Fruit fly (Drosophila melanogaster): ENCODE data around the gene msl-2.
A peak's percentile ranks its signal among the peaks of the same experiment; 100 is the strongest.

The msl-2 gene

dm6 chr2L:3482712-3483111, 16.8 kb upstream of the msl-2 start:
- TF ChIP-seq cnc (optimal IDR thresholded peaks at IDR 0.05) (no peak), CG7045 (GFP tag; optimal IDR thresholded peaks at IDR 0.05) (peak; percentile 40)

dm6 chr2L:3482037-3482436, 16.1 kb upstream of the msl-2 start:
- TF ChIP-seq CG12768 (GFP tag; optimal IDR thresholded peaks at IDR 0.05) (no peak), cic (GFP tag; optimal IDR thresholded peaks at IDR 0.05) (no peak), CG5204 (GFP tag; optimal IDR thresholded peaks at IDR 0.05) (no peak), CG33017 (tag; optimal IDR thresholded peaks at IDR 0.05) (no peak), CG7101 (tag; optimal IDR thresholded peaks at IDR 0.05) (no peak), Clk (GFP tag; optimal IDR thresholded peaks at IDR 0.05) (no peak)

DNA sequence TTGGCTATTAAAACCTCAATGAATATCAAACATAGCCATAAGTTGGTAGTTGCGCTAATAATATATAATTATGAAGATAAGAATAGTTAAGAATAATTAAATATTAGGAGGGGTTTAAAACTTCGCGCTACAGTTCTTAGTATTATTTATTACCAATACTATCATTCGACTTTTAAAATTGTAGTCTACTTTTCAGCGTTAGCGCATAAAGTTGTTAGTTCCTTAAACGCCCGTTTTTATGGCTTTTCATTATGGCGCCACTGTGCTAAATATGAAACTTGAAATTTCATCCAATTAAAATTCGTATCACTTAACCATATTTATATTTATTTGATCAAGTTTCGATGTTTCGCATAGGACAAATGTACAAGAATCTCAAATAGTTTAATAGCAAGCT, 14.5 kb upstream of the msl-2 start:
- peak; percentile 38 for TF ChIP-seq tj (GFP tag; optimal IDR thresholded peaks at IDR 0.05)
- TF ChIP-seq pad (GFP tag; optimal IDR thresholded peaks at IDR 0.05): no peak
- no peak for TF ChIP-seq CG1620 (GFP tag; optimal IDR thresholded peaks at IDR 0.05)
- no peak for TF ChIP-seq cnc (optimal IDR thresholded peaks at IDR 0.05)
- peak; percentile 10 for TF ChIP-seq CG12768 (GFP tag; optimal IDR thresholded peaks at IDR 0.05)
- TF ChIP-seq cic (GFP tag; optimal IDR thresholded peaks at IDR 0.05): no peak
- TF ChIP-seq kay (GFP tag; ENCODE audit: borderline replicate concordance): peak; percentile 31
- TF ChIP-seq Mnt (GFP tag; optimal IDR thresholded peaks at IDR 0.05): no peak
- TF ChIP-seq toe (GFP tag; optimal IDR thresholded peaks at IDR 0.05): no peak

DNA sequence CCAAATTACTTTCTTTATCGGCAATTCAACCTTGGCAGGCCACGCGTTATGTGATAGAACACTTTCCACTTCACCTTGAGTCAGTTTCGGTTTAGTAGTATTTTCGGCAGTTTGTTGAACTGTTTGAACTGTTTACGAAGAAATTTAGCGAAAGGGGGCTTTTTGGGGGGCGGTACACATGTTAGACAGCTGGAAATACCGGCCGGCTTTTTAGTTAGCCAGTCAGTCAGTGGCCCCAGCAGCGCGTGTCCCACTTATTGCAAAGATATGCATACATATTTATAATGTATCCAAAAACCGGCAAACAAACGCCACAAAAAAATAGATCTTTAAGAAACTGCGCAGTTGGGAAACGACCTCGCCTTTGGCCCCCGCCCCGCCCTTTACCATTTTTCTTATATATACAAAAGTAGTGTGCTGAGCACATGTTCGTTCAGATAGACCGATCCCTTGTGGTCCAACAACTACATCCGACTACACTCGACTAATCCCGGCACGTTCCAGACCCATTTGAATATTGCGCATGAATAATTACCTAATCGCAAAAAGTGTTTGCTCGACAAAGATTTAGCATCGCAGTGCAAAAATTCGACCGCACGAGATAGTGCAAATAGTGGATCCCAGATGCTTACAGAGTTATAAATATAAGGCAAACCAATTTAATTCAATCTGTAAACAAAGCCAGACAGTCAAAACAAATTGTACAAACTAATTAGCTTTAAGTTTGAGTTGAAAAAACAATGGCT, 14.0 kb upstream of the msl-2 start:
- peak; percentile 8 for TF ChIP-seq Clk (GFP tag; optimal IDR thresholded peaks at IDR 0.05)
- TF ChIP-seq tj (GFP tag; optimal IDR thresholded peaks at IDR 0.05): peak; percentile 94
- no peak for TF ChIP-seq CG12768 (GFP tag; optimal IDR thresholded peaks at IDR 0.05)
- TF ChIP-seq Mnt (GFP tag; optimal IDR thresholded peaks at IDR 0.05): peak; percentile 82

dm6 chr2L:3478034-3478880, 12.3 kb upstream of the msl-2 start, which contains the start of gene Thor:
Gene Thor, plus strand, starts transcription at chr2L:3478434.
- TF ChIP-seq CG33017 (tag; optimal IDR thresholded peaks at IDR 0.05) (peak; percentile 84), Crg-1 (GFP tag; optimal IDR thresholded peaks at IDR 0.05) (peak; percentile 83), Hr96 (GFP tag; optimal IDR thresholded peaks at IDR 0.05) (peak; percentile 82), bab1 (GFP tag; optimal IDR thresholded peaks at IDR 0.05) (peak; percentile 73), cnc (optimal IDR thresholded peaks at IDR 0.05) (peak in 1 of 2 experiments; percentile 55), CG7045 (GFP tag; optimal IDR thresholded peaks at IDR 0.05) (peak; percentile 81), Mnt (GFP tag; optimal IDR thresholded peaks at IDR 0.05) (peak; percentile 87), CG11617 (GFP tag; optimal IDR thresholded peaks at IDR 0.05) (peak; percentile 75), tj (GFP tag; optimal IDR thresholded peaks at IDR 0.05) (peak; percentile 83), kay (GFP tag; ENCODE audit: borderline replicate concordance) (peak; percentile 99), CG5204 (GFP tag; optimal IDR thresholded peaks at IDR 0.05) (peak; percentile 59), CG7101 (tag; optimal IDR thresholded peaks at IDR 0.05) (peak; percentile 68), CG1620 (GFP tag; optimal IDR thresholded peaks at IDR 0.05) (peak; percentile 65), CG12768 (GFP tag; optimal IDR thresholded peaks at IDR 0.05) (peak; percentile 87), toe (GFP tag; optimal IDR thresholded peaks at IDR 0.05) (peak; percentile 57), pad (GFP tag; optimal IDR thresholded peaks at IDR 0.05) (peak; percentile 87), CG14711 (tag; optimal IDR thresholded peaks at IDR 0.05) (peak; percentile 37), Clk (GFP tag; optimal IDR thresholded peaks at IDR 0.05) (peak; percentile 79), cic (GFP tag; optimal IDR thresholded peaks at IDR 0.05) (peak; percentile 96), ovo (GFP tag; optimal IDR thresholded peaks at IDR 0.05) (peak; percentile 82)

- TF ChIP-seq Crg-1 (GFP tag; optimal IDR thresholded peaks at IDR 0.05): no peak
- TF ChIP-seq Hr96 (GFP tag; optimal IDR thresholded peaks at IDR 0.05): peak; percentile 28
- no peak for TF ChIP-seq toe (GFP tag; optimal IDR thresholded peaks at IDR 0.05)
- TF ChIP-seq CG5204 (GFP tag; optimal IDR thresholded peaks at IDR 0.05): peak; percentile 66
- TF ChIP-seq cnc (optimal IDR thresholded peaks at IDR 0.05): peak in 1 of 2 experiments; percentile 8
- TF ChIP-seq cic (GFP tag; optimal IDR thresholded peaks at IDR 0.05): no peak
- no peak for TF ChIP-seq Mnt (GFP tag; optimal IDR thresholded peaks at IDR 0.05)
- TF ChIP-seq bab1 (GFP tag; optimal IDR thresholded peaks at IDR 0.05): peak; percentile 7
- TF ChIP-seq CG33017 (tag; optimal IDR thresholded peaks at IDR 0.05): no peak
- TF ChIP-seq CG1620 (GFP tag; optimal IDR thresholded peaks at IDR 0.05): no peak
- TF ChIP-seq Clk (GFP tag; optimal IDR thresholded peaks at IDR 0.05): no peak
- TF ChIP-seq kay (GFP tag; ENCODE audit: borderline replicate concordance): no peak
- TF ChIP-seq CG12768 (GFP tag; optimal IDR thresholded peaks at IDR 0.05): no peak
- no peak for TF ChIP-seq CG14711 (tag; optimal IDR thresholded peaks at IDR 0.05)
- peak; percentile 24 for TF ChIP-seq CG11617 (GFP tag; optimal IDR thresholded peaks at IDR 0.05)
- no peak for TF ChIP-seq CG7101 (tag; optimal IDR thresholded peaks at IDR 0.05)
- no peak for TF ChIP-seq pad (GFP tag; optimal IDR thresholded peaks at IDR 0.05)
- no peak for TF ChIP-seq ovo (GFP tag; optimal IDR thresholded peaks at IDR 0.05)
- peak; percentile 52 for TF ChIP-seq CG7045 (GFP tag; optimal IDR thresholded peaks at IDR 0.05)
- no peak for TF ChIP-seq tj (GFP tag; optimal IDR thresholded peaks at IDR 0.05)
Measured at dm6 chr2L:3477057-3477755, 11.3 kb upstream of the msl-2 start.

All from whole organism, adult.